Fruit fly (Drosophila melanogaster) whole organism, pupa: Measurements from ENCODE around the gene cbt.
A peak's percentile ranks its signal among the peaks of the same experiment; 100 is the strongest.

Experiments used
- CG10348 ChIP-seq: fragments of 200-800 bp; sonication (Bioruptor generic); IDR thresholded peaks from 2 replicates; pipeline ENCODE4 v1.3.6; 2022; ENCODE audit warnings: missing biosample characterization, missing genetic modification characterization
- CG12605 ChIP-seq: fragments of 200-800 bp; sonication (Bioruptor generic); IDR thresholded peaks from 2 replicates; pipeline ENCODE4 v1.3.6; 2022; ENCODE audit warnings: missing biosample characterization, missing genetic modification characterization
- CG13204 ChIP-seq: fragments of 200-800 bp; sonication (Bioruptor generic); optimal IDR thresholded peaks from 2 replicates; lab custom pipeline; 2018; ENCODE audit warnings: missing biosample characterization, mild to moderate bottlenecking, missing genetic modification characterization, moderate library complexity
- CG14655 ChIP-seq: fragments of 200-800 bp; sonication (Bioruptor generic); optimal IDR thresholded peaks from 3 replicates; lab custom pipeline; 2017; ENCODE audit warnings: mild to moderate bottlenecking, missing biosample characterization, missing genetic modification reagents, missing genetic modification characterization
- CG15710 ChIP-seq: fragments of 200-800 bp; sonication (Bioruptor generic); optimal IDR thresholded peaks from 2 replicates; lab custom pipeline; 2018; ENCODE audit warnings: missing biosample characterization, mild to moderate bottlenecking, missing genetic modification characterization, moderate library complexity
- CG17806 ChIP-seq: fragments of 200-800 bp; sonication (Bioruptor generic); optimal IDR thresholded peaks from 2 replicates; lab custom pipeline; 2018; ENCODE audit warnings: missing biosample characterization, mild to moderate bottlenecking, missing genetic modification characterization, moderate library complexity
- CG32121 ChIP-seq: fragments of 200-800 bp; sonication (Bioruptor generic); IDR thresholded peaks from 2 replicates; pipeline ENCODE4 v1.3.6; 2022; ENCODE audit warnings: missing biosample characterization, missing genetic modification characterization
- CG34367 ChIP-seq: fragments of 200-800 bp; sonication (Bioruptor generic); optimal IDR thresholded peaks from 2 replicates; lab custom pipeline; 2018; ENCODE audit warnings: missing biosample characterization, mild to moderate bottlenecking, missing genetic modification characterization
- CG4496 ChIP-seq: fragments of 200-800 bp; sonication (Bioruptor generic); IDR thresholded peaks from 3 replicates; pipeline ENCODE4 v1.3.6; 2022; ENCODE audit warnings: missing biosample characterization, missing genetic modification characterization
- CG8159 ChIP-seq: fragments of 200-800 bp; sonication (Bioruptor generic); optimal IDR thresholded peaks from 3 replicates; lab custom pipeline; 2018; ENCODE audit warnings: missing biosample characterization, mild to moderate bottlenecking, missing genetic modification characterization, moderate library complexity
- CG8301 ChIP-seq: fragments of 200-800 bp; sonication (Bioruptor generic); optimal IDR thresholded peaks from 2 replicates; lab custom pipeline; 2018; ENCODE audit warnings: missing biosample characterization, mild to moderate bottlenecking, missing genetic modification characterization
- CG9948 ChIP-seq: fragments of 200-800 bp; sonication (Bioruptor generic); optimal IDR thresholded peaks from 2 replicates; lab custom pipeline; 2018; ENCODE audit warnings: missing biosample characterization, mild to moderate bottlenecking, missing genetic modification characterization, moderate library complexity
- D1 ChIP-seq: fragments of 200-800 bp; sonication (Bioruptor generic); optimal IDR thresholded peaks from 2 replicates; lab custom pipeline; 2018; ENCODE audit warnings: missing biosample characterization, mild to moderate bottlenecking, missing genetic modification characterization, moderate library complexity
- EcR ChIP-seq: fragments of 200-800 bp; sonication (Bioruptor generic); optimal IDR thresholded peaks from 3 replicates; lab custom pipeline; 2019; ENCODE audit warnings: missing biosample characterization, missing genetic modification characterization, mild to moderate bottlenecking, moderate library complexity, missing genetic modification reagents
- Ets98B ChIP-seq: fragments of 200-800 bp; sonication (Bioruptor generic); IDR thresholded peaks from 2 replicates; pipeline ENCODE4 v1.3.6; 2022; ENCODE audit warnings: missing biosample characterization, missing genetic modification characterization
- Pif1A ChIP-seq: fragments of 200-800 bp; sonication (Bioruptor generic); optimal IDR thresholded peaks from 3 replicates; lab custom pipeline; 2016; ENCODE audit warnings: missing biosample characterization, missing genetic modification characterization
- Pif1B ChIP-seq: fragments of 200-800 bp; sonication (Bioruptor generic); optimal IDR thresholded peaks from 3 replicates; lab custom pipeline; 2016; ENCODE audit warnings: missing biosample characterization, missing genetic modification characterization
- Snoo ChIP-seq: fragments of 200-800 bp; sonication (Bioruptor generic); optimal IDR thresholded peaks from 3 replicates; lab custom pipeline; 2017; ENCODE audit warnings: missing biosample characterization, mild to moderate bottlenecking, missing genetic modification characterization, inconsistent platforms
- fd96Ca ChIP-seq: fragments of 200-800 bp; sonication (Bioruptor generic); IDR thresholded peaks from 3 replicates; pipeline ENCODE4 v1.3.6; 2022; ENCODE audit warnings: missing biosample characterization, missing genetic modification characterization
- gl ChIP-seq: fragments of 200-800 bp; sonication (Bioruptor generic); optimal IDR thresholded peaks from 2 replicates; lab custom pipeline; 2018; ENCODE audit warnings: missing biosample characterization, mild to moderate bottlenecking, missing genetic modification characterization
- rn ChIP-seq: fragments of 200-800 bp; sonication (Bioruptor generic); IDR thresholded peaks from 2 replicates; pipeline ENCODE4 v1.3.6; 2022; ENCODE audit warnings: missing biosample characterization, missing genetic modification characterization

The cbt gene

DNA sequence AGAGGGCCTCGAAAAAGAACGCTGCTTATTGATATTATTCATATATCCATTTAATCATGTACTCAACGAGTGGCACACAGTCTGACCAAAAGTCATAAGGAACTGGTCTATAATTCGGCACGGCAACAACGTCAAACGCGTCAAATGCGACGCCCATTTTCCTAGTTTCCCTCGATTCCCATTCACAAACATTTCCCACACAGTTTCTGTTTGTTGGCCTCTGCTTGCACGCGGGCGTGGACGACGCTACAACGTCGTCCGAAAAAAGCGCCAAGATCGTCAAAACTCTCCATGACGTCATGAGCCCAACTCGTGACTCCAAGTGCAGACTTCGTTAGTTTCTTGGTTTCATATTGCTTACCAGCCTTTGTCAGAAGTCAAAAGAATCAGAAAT lies 3.0 kb upstream of the cbt start:
- no peak for TF ChIP-seq CG8159 (tag; lab: Kevin White, UChicago)
- TF ChIP-seq Ets98B (GFP tag; lab: Robert Waterston, UW), result no peak
- no peak for TF ChIP-seq Pif1B (GFP tag; lab: Kevin White, UChicago)
- TF ChIP-seq CG9948 (tag; lab: Kevin White, UChicago), result no peak
- no peak for TF ChIP-seq CG13204
- no peak for TF ChIP-seq EcR (GFP tag; lab: Kevin White, UChicago)
- TF ChIP-seq CG34367, result no peak
- TF ChIP-seq CG15710 (tag; lab: Kevin White, UChicago), result no peak
- TF ChIP-seq CG4496 (GFP tag; lab: Robert Waterston, UW), result no peak

DNA sequence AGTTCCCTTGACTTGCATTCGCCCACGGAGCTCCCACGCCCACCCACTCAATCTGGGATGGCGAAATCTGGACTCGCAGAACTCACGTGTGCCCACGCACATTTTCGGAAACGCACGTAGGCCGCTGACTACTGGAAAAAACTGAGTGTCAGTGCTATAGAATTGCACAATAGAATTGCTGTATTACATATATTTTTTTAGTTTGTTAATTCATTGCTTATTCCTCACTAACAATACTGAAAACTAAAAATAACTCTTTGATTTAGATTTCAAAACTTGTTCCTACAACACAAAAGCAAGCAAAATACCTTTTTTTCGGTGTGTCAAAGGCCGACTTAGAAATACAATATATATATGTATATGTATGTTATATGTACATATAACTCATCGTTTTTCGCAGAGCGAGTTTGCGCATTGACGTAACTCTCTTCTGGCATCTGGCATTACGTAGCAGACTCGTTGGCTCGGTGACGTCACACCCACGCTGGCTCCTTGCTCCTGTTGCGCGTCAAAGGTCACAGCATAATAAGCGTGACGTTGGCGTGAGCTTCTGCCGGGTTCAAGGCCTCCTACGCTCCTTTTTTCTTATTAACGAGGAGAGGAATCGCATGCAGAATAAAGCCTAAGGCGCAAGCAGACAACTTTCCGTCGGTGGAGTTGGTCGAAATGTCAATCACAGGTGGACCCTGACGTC lies 2.4 kb upstream of the cbt start:
- TF ChIP-seq CG34367 (peak; percentile 43), CG17806 (tag; lab: Kevin White, UChicago) (peak; percentile 59), CG15710 (tag; lab: Kevin White, UChicago) (peak; percentile 52), CG4496 (GFP tag; lab: Robert Waterston, UW) (no peak), CG8159 (tag; lab: Kevin White, UChicago) (peak; percentile 59), fd96Ca (no peak), EcR (GFP tag; lab: Kevin White, UChicago) (no peak), Pif1B (GFP tag; lab: Kevin White, UChicago) (peak; percentile 61), Snoo (no peak), D1 (no peak), Pif1A (peak; percentile 60), CG8301 (peak; percentile 71), rn (GFP tag; lab: Robert Waterston, UW) (no peak), gl (tag; lab: Kevin White, UChicago) (no peak), CG14655 (GFP tag; lab: Kevin White, UChicago) (peak; percentile 69), CG9948 (tag; lab: Kevin White, UChicago) (peak; percentile 39), CG12605 (no peak), CG32121 (GFP tag; lab: Robert Waterston, UW) (no peak), Ets98B (GFP tag; lab: Robert Waterston, UW) (no peak), CG13204 (no peak), CG10348 (GFP tag; lab: Robert Waterston, UW) (no peak)
- TF ChIP-seq, all 21 proteins: peak for 9

DNA sequence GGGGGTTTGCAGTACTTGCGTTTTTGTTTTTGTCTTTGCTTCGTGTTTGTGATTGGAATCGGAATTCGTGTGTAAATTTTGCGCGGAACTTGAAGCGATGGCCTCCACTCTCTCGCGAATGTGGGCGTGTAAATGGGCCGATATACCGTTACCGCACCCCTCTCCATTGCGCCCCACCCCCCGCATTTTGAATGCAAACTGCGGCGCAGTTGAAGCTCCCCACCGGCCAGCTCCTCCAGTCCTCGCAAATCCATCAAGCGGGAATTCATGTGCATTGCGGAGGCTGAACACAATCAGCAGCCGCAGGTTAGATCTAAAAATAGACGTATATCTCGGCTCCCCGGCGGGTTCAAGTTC lies 1.9 kb upstream of the cbt start:
- TF ChIP-seq CG14655 (GFP tag; lab: Kevin White, UChicago), result no peak
- TF ChIP-seq CG13204, result no peak
- TF ChIP-seq CG34367, result no peak
- TF ChIP-seq CG12605, result no peak
- TF ChIP-seq CG17806 (tag; lab: Kevin White, UChicago), result no peak
- no peak for TF ChIP-seq CG8159 (tag; lab: Kevin White, UChicago)
- TF ChIP-seq CG8301, result no peak
- TF ChIP-seq CG10348 (GFP tag; lab: Robert Waterston, UW), result no peak
- TF ChIP-seq D1, result no peak
- no peak for TF ChIP-seq CG32121 (GFP tag; lab: Robert Waterston, UW)
- no peak for TF ChIP-seq Pif1A
- no peak for TF ChIP-seq EcR (GFP tag; lab: Kevin White, UChicago)
- TF ChIP-seq fd96Ca, result no peak
- TF ChIP-seq CG4496 (GFP tag; lab: Robert Waterston, UW), result no peak

DNA sequence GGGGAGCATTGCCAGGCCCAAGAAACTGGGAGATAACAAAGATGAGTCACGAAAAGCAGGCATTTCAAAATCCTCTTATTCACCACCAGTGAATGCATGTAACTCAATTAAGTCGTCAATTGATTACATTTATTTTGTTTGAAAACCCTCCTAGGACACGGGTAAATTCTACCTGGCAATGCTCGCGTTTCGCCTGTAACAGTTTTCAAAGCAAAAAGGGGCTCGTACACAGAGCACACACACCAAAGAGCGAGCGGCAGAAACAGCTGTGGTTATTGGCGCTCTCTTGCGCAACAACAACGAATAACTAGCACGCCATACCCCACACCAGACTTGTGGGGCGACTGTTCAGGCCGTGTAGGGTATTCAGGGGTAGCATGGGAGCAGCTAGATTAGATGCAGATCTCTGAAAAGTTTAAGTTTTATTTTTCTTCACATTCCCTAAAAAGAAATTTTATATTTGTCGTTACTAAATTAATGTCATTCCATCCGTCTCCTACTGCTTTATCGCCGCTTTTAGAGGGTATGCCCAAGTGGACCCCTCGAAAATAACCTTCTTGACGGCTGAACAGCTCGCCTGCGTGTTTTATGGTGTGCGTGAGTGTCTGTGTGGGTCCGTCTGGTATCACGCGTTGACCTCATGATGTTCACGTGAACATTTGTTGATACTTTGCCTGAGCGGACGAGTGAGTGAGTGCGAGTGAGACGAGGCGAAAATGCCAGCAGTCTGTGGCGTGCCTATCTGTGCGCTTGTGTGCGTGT lies 1.3 kb upstream of the cbt start:
- TF ChIP-seq EcR (GFP tag; lab: Kevin White, UChicago) (peak; percentile 98), CG10348 (GFP tag; lab: Robert Waterston, UW) (no peak), Ets98B (GFP tag; lab: Robert Waterston, UW) (no peak), CG8301 (peak; percentile 100), CG34367 (peak; percentile 100), Pif1B (GFP tag; lab: Kevin White, UChicago) (peak; percentile 100), CG4496 (GFP tag; lab: Robert Waterston, UW) (no peak), CG13204 (peak; percentile 100), CG32121 (GFP tag; lab: Robert Waterston, UW) (no peak), gl (tag; lab: Kevin White, UChicago) (peak; percentile 99), Snoo (peak; percentile 100), CG17806 (tag; lab: Kevin White, UChicago) (peak; percentile 100), D1 (peak; percentile 100), CG8159 (tag; lab: Kevin White, UChicago) (peak; percentile 100), CG15710 (tag; lab: Kevin White, UChicago) (peak; percentile 100), CG14655 (GFP tag; lab: Kevin White, UChicago) (peak; percentile 100), CG9948 (tag; lab: Kevin White, UChicago) (peak; percentile 100), fd96Ca (no peak), rn (GFP tag; lab: Robert Waterston, UW) (no peak), Pif1A (peak; percentile 100), CG12605 (no peak)

DNA sequence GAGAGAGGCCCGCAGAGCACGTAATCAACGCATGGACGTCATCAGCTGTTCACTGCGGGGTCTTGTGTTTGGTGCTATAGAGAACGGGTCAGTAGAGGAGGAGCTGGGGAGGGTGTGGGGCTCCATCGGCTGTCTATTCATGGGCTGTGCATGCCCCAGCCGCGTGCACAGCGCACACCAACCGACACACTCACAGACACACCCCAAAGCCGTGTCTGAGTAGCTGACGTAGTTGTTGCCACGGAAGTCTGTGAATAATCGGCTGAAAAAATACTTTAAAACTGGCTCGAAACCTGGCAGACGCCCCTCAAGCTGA lies 666 bp upstream of the cbt start:
- TF ChIP-seq CG8159 (tag; lab: Kevin White, UChicago), result no peak
- TF ChIP-seq D1, result no peak
- no peak for TF ChIP-seq CG15710 (tag; lab: Kevin White, UChicago)
- no peak for TF ChIP-seq CG8301
- TF ChIP-seq CG32121 (GFP tag; lab: Robert Waterston, UW), result no peak
- no peak for TF ChIP-seq Ets98B (GFP tag; lab: Robert Waterston, UW)
- no peak for TF ChIP-seq CG10348 (GFP tag; lab: Robert Waterston, UW)
- no peak for TF ChIP-seq gl (tag; lab: Kevin White, UChicago)
- no peak for TF ChIP-seq CG4496 (GFP tag; lab: Robert Waterston, UW)
